Fruit fly (Drosophila melanogaster): ENCODE measurements around the gene CG6813.

- TF ChIP-seq CG8765 (GFP tag; IDR thresholded peaks at IDR 0.05) (no peak), CG10462 (GFP tag; optimal IDR thresholded peaks at IDR 0.05) (no peak), sug (tag; optimal IDR thresholded peaks at IDR 0.05) (no peak)
Observed at dm6 chr3R:11669954-11670347, 43.5 kb upstream of the CG6813 start.

Data from whole organism, embryonic.